Fruit fly (Drosophila melanogaster) whole organism, embryonic: ENCODE data around the gene caz.

Source experiments
- Adf1 ChIP-seq: fragments of 200-800 bp; sonication (Bioruptor generic); IDR thresholded peaks from 2 replicates; pipeline ENCODE4 v1.3.6; 2022; ENCODE audit warnings: missing biosample characterization, missing genetic modification characterization
- CG10366 ChIP-seq: fragments of 200-800 bp; sonication (Bioruptor generic); IDR thresholded peaks from 2 replicates; pipeline ENCODE4 v1.3.6; 2022; ENCODE audit warnings: missing biosample characterization, missing genetic modification characterization
- CG11723 ChIP-seq: fragments of 200-800 bp; sonication (Bioruptor generic); optimal IDR thresholded peaks from 2 replicates; lab custom pipeline; 2017; ENCODE audit warnings: missing biosample characterization, mild to moderate bottlenecking, missing genetic modification characterization
- CG12659 ChIP-seq: fragments of 200-800 bp; sonication (Bioruptor generic); optimal IDR thresholded peaks from 3 replicates; lab custom pipeline; 2017; ENCODE audit warnings: mild to moderate bottlenecking, missing biosample characterization, missing genetic modification reagents, missing genetic modification characterization
- CG13296 ChIP-seq: fragments of 200-800 bp; sonication (Bioruptor generic); optimal IDR thresholded peaks from 3 replicates; lab custom pipeline; 2018; ENCODE audit warnings: missing biosample characterization, mild to moderate bottlenecking, missing genetic modification characterization
- CG13424 ChIP-seq: fragments of 200-800 bp; sonication (Bioruptor generic); optimal IDR thresholded peaks from 2 replicates; lab custom pipeline; 2019; ENCODE audit warnings: missing biosample characterization, mild to moderate bottlenecking, missing genetic modification characterization, moderate library complexity
- CG15696 ChIP-seq: fragments of 200-800 bp; sonication (Bioruptor generic); optimal IDR thresholded peaks from 2 replicates; lab custom pipeline; 2019; ENCODE audit warnings: missing biosample characterization, mild to moderate bottlenecking, missing genetic modification characterization, moderate library complexity
- CG16779 ChIP-seq: fragments of 200-800 bp; sonication (Bioruptor generic); IDR thresholded peaks from 2 replicates; pipeline ENCODE4 v1.3.6; 2022; ENCODE audit warnings: missing biosample characterization, missing genetic modification characterization
- CG17568 ChIP-seq: fragments of 200-800 bp; sonication (Bioruptor generic); optimal IDR thresholded peaks from 2 replicates; lab custom pipeline; 2018; ENCODE audit warnings: missing biosample characterization, mild to moderate bottlenecking, missing genetic modification characterization, moderate library complexity
- CG1792 ChIP-seq: fragments of 200-800 bp; sonication (Bioruptor generic); optimal IDR thresholded peaks from 2 replicates; lab custom pipeline; 2016; ENCODE audit warnings: missing biosample characterization, missing genetic modification characterization
- CG2129 ChIP-seq: fragments of 200-800 bp; sonication (Bioruptor generic); IDR thresholded peaks from 2 replicates; pipeline ENCODE4 v1.3.6; 2022; ENCODE audit warnings: missing biosample characterization, missing genetic modification characterization; ENCODE audit not compliant: partially characterized antibody
- CG2202 ChIP-seq: fragments of 200-800 bp; sonication (Bioruptor generic); optimal IDR thresholded peaks from 2 replicates; lab custom pipeline; 2018; ENCODE audit warnings: missing biosample characterization, mild to moderate bottlenecking, missing genetic modification characterization
- CG2678 ChIP-seq: fragments of 200-800 bp; sonication (Bioruptor generic); optimal IDR thresholded peaks from 3 replicates; lab custom pipeline; 2019; ENCODE audit warnings: missing biosample characterization, mild to moderate bottlenecking, missing genetic modification characterization, moderate library complexity
- CG2875 ChIP-seq: fragments of 200-800 bp; sonication (Bioruptor generic); optimal IDR thresholded peaks from 2 replicates; lab custom pipeline; 2017; ENCODE audit warnings: missing biosample characterization, mild to moderate bottlenecking, missing genetic modification characterization, missing genetic modification reagents
- CG2889 ChIP-seq: fragments of 200-800 bp; sonication (Bioruptor generic); IDR thresholded peaks from 3 replicates; pipeline ENCODE4 v1.3.6; 2022; ENCODE audit warnings: missing biosample characterization, missing genetic modification characterization
- CG32532 ChIP-seq: fragments of 200-800 bp; sonication (Bioruptor generic); IDR thresholded peaks from 2 replicates; pipeline ENCODE4 v1.3.6; 2022; ENCODE audit warnings: missing biosample characterization, missing genetic modification characterization
- CG33557 ChIP-seq: fragments of 200-800 bp; sonication (Bioruptor generic); optimal IDR thresholded peaks from 2 replicates; lab custom pipeline; 2019; ENCODE audit warnings: missing biosample characterization, mild to moderate bottlenecking, missing genetic modification characterization, moderate library complexity
- CG42726 ChIP-seq: fragments of 200-800 bp; sonication (Bioruptor generic); IDR thresholded peaks from 2 replicates; pipeline ENCODE4 v1.3.6; 2022; ENCODE audit warnings: missing biosample characterization, missing genetic modification characterization; ENCODE audit not compliant: partially characterized antibody
- CG4820 ChIP-seq: fragments of 200-800 bp; sonication (Bioruptor generic); optimal IDR thresholded peaks from 3 replicates; lab custom pipeline; 2016; ENCODE audit warnings: missing biosample characterization, missing genetic modification characterization
- CG6854 ChIP-seq: fragments of 200-800 bp; sonication (Bioruptor generic); optimal IDR thresholded peaks from 3 replicates; lab custom pipeline; 2017; ENCODE audit warnings: missing biosample characterization, mild to moderate bottlenecking, missing genetic modification characterization
- CG7372 ChIP-seq: fragments of 200-800 bp; sonication (Bioruptor generic); IDR thresholded peaks from 2 replicates; pipeline ENCODE4 v1.3.6; 2022; ENCODE audit warnings: missing biosample characterization, missing genetic modification characterization
- Camta ChIP-seq: fragments of 200-800 bp; sonication (Bioruptor generic); optimal IDR thresholded peaks from 2 replicates; lab custom pipeline; 2016; ENCODE audit warnings: missing biosample characterization, missing genetic modification characterization
- GATAe ChIP-seq: fragments of 200-800 bp; sonication (Bioruptor generic); conservative IDR thresholded peaks from 2 replicates; pipeline ENCODE4 v1.3.6; 2022; ENCODE audit warnings: missing biosample characterization, missing genetic modification characterization
- Hmx ChIP-seq: fragments of 200-800 bp; sonication (Bioruptor generic); optimal IDR thresholded peaks from 2 replicates; lab custom pipeline; 2016; ENCODE audit warnings: missing biosample characterization, missing genetic modification characterization
- Kr ChIP-seq: fragments of 200-800 bp; sonication (Bioruptor generic); optimal IDR thresholded peaks from 2 replicates; lab custom pipeline; 2017; ENCODE audit warnings: missing biosample characterization, mild to moderate bottlenecking, missing genetic modification characterization
- Nf-YC ChIP-seq: fragments of 200-800 bp; optimal IDR thresholded peaks from 3 replicates; lab custom pipeline; 2019; ENCODE audit warnings: missing biosample characterization, mild to moderate bottlenecking, missing genetic modification characterization, moderate library complexity
- Ptx1 ChIP-seq: fragments of 200-800 bp; sonication (Bioruptor generic); IDR thresholded peaks from 2 replicates; pipeline ENCODE4 v1.3.6; 2022; ENCODE audit warnings: missing biosample characterization, missing genetic modification characterization
- Ravus ChIP-seq: fragments of 200-800 bp; sonication (Bioruptor generic); IDR thresholded peaks from 2 replicates; pipeline ENCODE4 v1.3.6; 2022; ENCODE audit warnings: missing biosample characterization, missing genetic modification characterization
- Stat92E ChIP-seq, 3 experiments: fragments of >200 bp in 2 of 3; fragments of 200-800 bp in 1 of 3; sonication (Bioruptor generic) in 1 of 3; optimal IDR thresholded peaks; 2 replicates each; lab custom pipeline; 2017 to 2019; ENCODE audit warnings: missing biosample characterization in 3 of 3, missing genetic modification characterization in 3 of 3, mild to moderate bottlenecking in 1 of 3, moderate library complexity in 1 of 3
- TFAM ChIP-seq: fragments of 200-800 bp; sonication (Bioruptor generic); optimal IDR thresholded peaks from 2 replicates; lab custom pipeline; 2017; ENCODE audit warnings: missing biosample characterization, missing genetic modification characterization, inconsistent platforms
- YL-1 ChIP-seq: fragments of 200-800 bp; sonication (Bioruptor generic); optimal IDR thresholded peaks from 3 replicates; lab custom pipeline; 2017; ENCODE audit warnings: missing biosample characterization, mild to moderate bottlenecking, missing genetic modification characterization
- al ChIP-seq: fragments of 200-800 bp; sonication (Bioruptor generic); IDR thresholded peaks from 2 replicates; pipeline ENCODE4 v1.3.6; 2022; ENCODE audit warnings: missing biosample characterization, missing genetic modification characterization
- ara ChIP-seq: fragments of 200-800 bp; sonication (Bioruptor generic); IDR thresholded peaks from 2 replicates; pipeline ENCODE4 v1.3.6; 2022; ENCODE audit warnings: missing biosample characterization, missing genetic modification characterization
- btn ChIP-seq: fragments of 200-800 bp; sonication (Bioruptor generic); optimal IDR thresholded peaks from 2 replicates; lab custom pipeline; 2016; ENCODE audit warnings: missing biosample characterization, missing genetic modification characterization
- chinmo ChIP-seq: fragments of 200-800 bp; sonication (Bioruptor generic); IDR thresholded peaks from 4 replicates; pipeline ENCODE4 v1.3.6; 2022; ENCODE audit warnings: missing biosample characterization, missing genetic modification characterization; ENCODE audit not compliant: partially characterized antibody
- ci ChIP-seq: fragments of 200-800 bp; sonication (Bioruptor generic); IDR thresholded peaks from 3 replicates; pipeline ENCODE4 v1.3.6; 2022; ENCODE audit warnings: missing biosample characterization, missing genetic modification characterization
- esg ChIP-seq: fragments of 200-800 bp; sonication (Bioruptor generic); conservative IDR thresholded peaks from 2 replicates; pipeline ENCODE4 v1.3.6; 2022; ENCODE audit warnings: missing biosample characterization, missing genetic modification characterization
- gce ChIP-seq: fragments of 200-800 bp; sonication (Bioruptor generic); IDR thresholded peaks from 3 replicates; pipeline ENCODE4 v1.3.6; 2022; ENCODE audit warnings: missing biosample characterization, missing genetic modification characterization
- gsb ChIP-seq: fragments of 200-800 bp; sonication (Bioruptor generic); IDR thresholded peaks from 2 replicates; pipeline ENCODE4 v1.3.6; 2022; ENCODE audit warnings: missing biosample characterization, missing genetic modification characterization
- gsb-n ChIP-seq: fragments of 200-800 bp; sonication (Bioruptor generic); optimal IDR thresholded peaks from 3 replicates; lab custom pipeline; 2018; ENCODE audit warnings: missing biosample characterization, mild to moderate bottlenecking, missing genetic modification characterization
- gt ChIP-seq: fragments of 200-800 bp; sonication (Bioruptor generic); IDR thresholded peaks from 2 replicates; pipeline ENCODE4 v1.3.6; 2022; ENCODE audit warnings: missing biosample characterization, missing genetic modification characterization
- her ChIP-seq: fragments of 200-800 bp; sonication (Bioruptor generic); optimal IDR thresholded peaks from 2 replicates; lab custom pipeline; 2016; ENCODE audit warnings: missing biosample characterization, missing genetic modification characterization
- kay ChIP-seq: fragments of 200-800 bp; sonication (Bioruptor generic); optimal IDR thresholded peaks from 2 replicates; lab custom pipeline; 2016; ENCODE audit warnings: missing biosample characterization, missing genetic modification characterization
- lov ChIP-seq, 2 experiments: fragments of 200-800 bp in 1 of 2; fragments of >200 bp in 1 of 2; sonication (Bioruptor generic) in 1 of 2; IDR thresholded peaks in 1 of 2; optimal IDR thresholded peaks in 1 of 2; 2 replicates in 1 of 2; 3 replicates in 1 of 2; pipeline versions ENCODE4 v1.3.6 to Lab custom; 2017 to 2022; ENCODE audit warnings: missing biosample characterization in 1 of 2, missing genetic modification characterization in 1 of 2
- mam ChIP-seq: fragments of 200-800 bp; sonication (Bioruptor generic); optimal IDR thresholded peaks from 3 replicates; lab custom pipeline; 2016; ENCODE audit warnings: missing biosample characterization, missing genetic modification characterization
- onecut ChIP-seq: fragments of 200-800 bp; sonication (Bioruptor generic); IDR thresholded peaks from 2 replicates; pipeline ENCODE4 v1.3.6; 2022; ENCODE audit warnings: missing biosample characterization, missing genetic modification characterization
- pros ChIP-seq: fragments of 200-800 bp; sonication (Bioruptor generic); optimal IDR thresholded peaks from 3 replicates; lab custom pipeline; 2019; ENCODE audit warnings: missing biosample characterization, mild to moderate bottlenecking, missing genetic modification characterization, moderate library complexity
- tio ChIP-seq: fragments of 200-800 bp; sonication (Bioruptor generic); optimal IDR thresholded peaks from 2 replicates; lab custom pipeline; 2017; ENCODE audit warnings: missing biosample characterization, missing genetic modification characterization, inconsistent platforms
- trh ChIP-seq: fragments of 200-800 bp; sonication (Bioruptor generic); optimal IDR thresholded peaks from 2 replicates; lab custom pipeline; 2016; ENCODE audit warnings: missing biosample characterization, missing genetic modification characterization
- zen2 ChIP-seq: fragments of 200-800 bp; sonication (Bioruptor generic); IDR thresholded peaks from 3 replicates; pipeline ENCODE4 v1.3.6; 2022; ENCODE audit warnings: missing biosample characterization, missing genetic modification characterization; ENCODE audit not compliant: partially characterized antibody

Gene caz

dm6 chrX:16278783-16279182, 9.8 kb upstream of the caz start (continued):
- TF ChIP-seq CG16779: 0 out of 2 replicates have a peak, but pooled peaks have one; percentile 62
- peak; percentile 82 for TF ChIP-seq Nf-YC (tag; lab: Kevin White, UChicago)
- peak; percentile 84 for TF ChIP-seq gsb-n (tag; lab: Kevin White, UChicago)
- TF ChIP-seq gce (GFP tag; lab: Robert Waterston, UW): peak; percentile 84
- peak; percentile 86 for TF ChIP-seq CG17568 (GFP tag; lab: Kevin White, UChicago)
- no peak for TF ChIP-seq tio (GFP tag; lab: Kevin White, UChicago)
- TF ChIP-seq btn: no peak
- no peak for TF ChIP-seq Adf1 (GFP tag; lab: Robert Waterston, UW)
- peak; percentile 87 for TF ChIP-seq CG11723 (GFP tag; lab: Kevin White, UChicago)
- TF ChIP-seq CG1792 (GFP tag; lab: Kevin White, UChicago): no peak
- peak; percentile 75 for TF ChIP-seq pros (GFP tag; lab: Kevin White, UChicago)
- 0 out of 2 replicates have a peak, but pooled peaks have one; percentile 20 for TF ChIP-seq GATAe (GFP tag; lab: Robert Waterston, UW)
- TF ChIP-seq her (GFP tag; lab: Kevin White, UChicago): peak; percentile 16
- peak; percentile 66 for TF ChIP-seq esg (GFP tag; lab: Robert Waterston, UW)
- TF ChIP-seq Ptx1 (GFP tag; lab: Robert Waterston, UW): peak; percentile 67
- no peak for TF ChIP-seq kay (GFP tag; lab: Kevin White, UChicago)
- no peak for TF ChIP-seq Camta (GFP tag; lab: Kevin White, UChicago)
- peak; percentile 73 for TF ChIP-seq CG10366 (GFP tag; lab: Robert Waterston, UW)
- peak; percentile 91 for TF ChIP-seq CG33557 (GFP tag; lab: Kevin White, UChicago)
- TF ChIP-seq CG12659 (GFP tag; lab: Kevin White, UChicago): peak; percentile 60
- TF ChIP-seq onecut (GFP tag; lab: Robert Waterston, UW): peak; percentile 37
- TF ChIP-seq al (GFP tag; lab: Robert Waterston, UW): peak; percentile 38; the same call in 1 of the 2 replicates
- peak; percentile 38 for TF ChIP-seq Kr (GFP tag; lab: Kevin White, UChicago)
- peak; percentile 76 for TF ChIP-seq CG7372
- peak; percentile 23 for TF ChIP-seq Ravus (GFP tag; lab: Robert Waterston, UW)
- peak; percentile 34; the same call in 1 of the 2 replicates for TF ChIP-seq gt (GFP tag; lab: Robert Waterston, UW)
- peak in 1 of 3 experiments; percentile 61 for TF ChIP-seq Stat92E (GFP tag; optimal IDR thresholded peaks at IDR 0.05; lab: Kevin White, UChicago)
- TF ChIP-seq YL-1: peak; percentile 51
- TF ChIP-seq CG2129 (GFP tag; lab: Robert Waterston, UW): no peak
- no peak for TF ChIP-seq CG42726 (GFP tag; lab: Robert Waterston, UW)
- TF ChIP-seq zen2 (GFP tag; lab: Robert Waterston, UW): no peak
- TF ChIP-seq lov (optimal IDR thresholded peaks at IDR 0.05; lab: Kevin White, UChicago): no peak
- TF ChIP-seq lov (GFP tag; IDR thresholded peaks at IDR 0.05; lab: Robert Waterston, UW): peak; percentile 56; the same call in 1 of the 3 replicates
- TF ChIP-seq TFAM (GFP tag; lab: Kevin White, UChicago): peak; percentile 51
- peak; percentile 71 for TF ChIP-seq CG4820 (GFP tag; lab: Kevin White, UChicago)
- no peak for TF ChIP-seq mam (GFP tag; lab: Kevin White, UChicago)
- peak; percentile 88 for TF ChIP-seq ara (GFP tag; lab: Robert Waterston, UW)
- TF ChIP-seq ci (GFP tag; lab: Robert Waterston, UW): peak; percentile 95
- peak; percentile 7 for TF ChIP-seq trh (GFP tag; lab: Kevin White, UChicago)
- peak; percentile 77 for TF ChIP-seq CG2202 (tag; lab: Kevin White, UChicago)
- peak; percentile 72; the same call in 2 of the 3 replicates for TF ChIP-seq CG2889 (GFP tag; lab: Robert Waterston, UW)
- TF ChIP-seq chinmo (GFP tag; lab: Robert Waterston, UW): no peak
- peak; percentile 89 for TF ChIP-seq CG2678 (tag; lab: Kevin White, UChicago)
- peak; percentile 79 for TF ChIP-seq CG6854
- peak; percentile 91 for TF ChIP-seq CG2875 (GFP tag; lab: Kevin White, UChicago)
- peak; percentile 91 for TF ChIP-seq CG13424 (tag; lab: Kevin White, UChicago)
- peak; percentile 83 for TF ChIP-seq CG13296 (GFP tag; lab: Kevin White, UChicago)
- peak; percentile 81 for TF ChIP-seq CG32532 (GFP tag; lab: Robert Waterston, UW)
- no peak for TF ChIP-seq Hmx (GFP tag; lab: Kevin White, UChicago)
- peak; percentile 70 for TF ChIP-seq gsb (GFP tag; lab: Robert Waterston, UW)
- peak; percentile 91 for TF ChIP-seq CG15696 (tag; lab: Kevin White, UChicago)
